Worm (Caenorhabditis elegans): ENCODE data around the gene mrps-18B.

Gene mrps-18B

ce11 chrII:8562002-8562401 lies 36.5 kb downstream of the mrps-18B start, which contains the start of gene F54C9.14:
F54C9.14 (plus strand) TSS chrII:8562302.
- TF ChIP-seq tbx-8 (GFP tag; optimal IDR thresholded peaks at IDR 0.05): no peak

ce11 chrII:8566039-8566438 lies 40.6 kb downstream of the mrps-18B start, which contains the start of gene stc-1:
stc-1 (minus strand) TSS chrII:8566139.
- no peak for TF ChIP-seq unc-62 (GFP tag; optimal IDR thresholded peaks at IDR 0.05)
- no peak for TF ChIP-seq ceh-83 (GFP tag; optimal IDR thresholded peaks at IDR 0.05)
- TF ChIP-seq zip-8 (tag; optimal IDR thresholded peaks at IDR 0.05): no peak
- no peak for TF ChIP-seq nhr-76 (tag; optimal IDR thresholded peaks at IDR 0.05)
- TF ChIP-seq nhr-2 (tag; optimal IDR thresholded peaks at IDR 0.05): no peak
- no peak for TF ChIP-seq nhr-237 (tag; optimal IDR thresholded peaks at IDR 0.05)
- no peak for TF ChIP-seq sptf-1 (tag; optimal IDR thresholded peaks at IDR 0.05)
- TF ChIP-seq mls-2 (tag; optimal IDR thresholded peaks at IDR 0.05): no peak
- no peak for TF ChIP-seq hlh-1 (tag; optimal IDR thresholded peaks at IDR 0.05)
- TF ChIP-seq mab-5 (tag; optimal IDR thresholded peaks at IDR 0.05): no peak
- TF ChIP-seq elt-3 (tag; optimal IDR thresholded peaks at IDR 0.05): no peak
- TF ChIP-seq ham-2 (GFP tag; optimal IDR thresholded peaks at IDR 0.05): no peak
- TF ChIP-seq drap-1 (GFP tag; optimal IDR thresholded peaks at IDR 0.05): no peak
- TF ChIP-seq lsy-2 (tag; optimal IDR thresholded peaks at IDR 0.05): peak; percentile 65
- TF ChIP-seq unc-39 (tag; optimal IDR thresholded peaks at IDR 0.05): no peak
- TF ChIP-seq flh-1 (GFP tag; optimal IDR thresholded peaks at IDR 0.05): no peak
- TF ChIP-seq ces-1 (GFP tag; optimal IDR thresholded peaks at IDR 0.05): peak; percentile 10
- TF ChIP-seq tbx-8 (GFP tag; optimal IDR thresholded peaks at IDR 0.05): no peak
- TF ChIP-seq cnd-1 (tag; optimal IDR thresholded peaks at IDR 0.05): no peak
- no peak for TF ChIP-seq lin-32 (GFP tag; optimal IDR thresholded peaks at IDR 0.05)
- TF ChIP-seq mep-1 (tag; optimal IDR thresholded peaks at IDR 0.05): peak; percentile 10
- no peak for TF ChIP-seq lin-13 (tag; optimal IDR thresholded peaks at IDR 0.05)
- peak; percentile 28 for TF ChIP-seq unc-120 (tag; optimal IDR thresholded peaks at IDR 0.05; ENCODE audit: poor library complexity, severe bottlenecking)
- no peak for TF ChIP-seq nhr-28 (tag; optimal IDR thresholded peaks at IDR 0.05)
- TF ChIP-seq ceh-43 (GFP tag; optimal IDR thresholded peaks at IDR 0.05): no peak
- TF ChIP-seq nhr-12 (tag; optimal IDR thresholded peaks at IDR 0.05): no peak
- TF ChIP-seq bed-3 (GFP tag; optimal IDR thresholded peaks at IDR 0.05): no peak
- TF ChIP-seq M03D4.4 (tag; optimal IDR thresholded peaks at IDR 0.05): no peak

- TF ChIP-seq ztf-11 (tag; optimal IDR thresholded peaks at IDR 0.05): no peak
- TF ChIP-seq mep-1 (tag; optimal IDR thresholded peaks at IDR 0.05): no peak
- no peak for TF ChIP-seq sem-2 (GFP tag; optimal IDR thresholded peaks at IDR 0.05)
- no peak for TF ChIP-seq mab-5 (tag; optimal IDR thresholded peaks at IDR 0.05)
- TF ChIP-seq flh-1 (GFP tag; optimal IDR thresholded peaks at IDR 0.05): no peak
- no peak for TF ChIP-seq nhr-28 (tag; optimal IDR thresholded peaks at IDR 0.05)
- no peak for TF ChIP-seq hlh-1 (tag; optimal IDR thresholded peaks at IDR 0.05)
Measured at ce11 chrII:8566806-8567266, 41.4 kb downstream of the mrps-18B start, which contains the start of gene F54C9.3. F54C9.3 (minus strand) TSS chrII:8566856.

DNA sequence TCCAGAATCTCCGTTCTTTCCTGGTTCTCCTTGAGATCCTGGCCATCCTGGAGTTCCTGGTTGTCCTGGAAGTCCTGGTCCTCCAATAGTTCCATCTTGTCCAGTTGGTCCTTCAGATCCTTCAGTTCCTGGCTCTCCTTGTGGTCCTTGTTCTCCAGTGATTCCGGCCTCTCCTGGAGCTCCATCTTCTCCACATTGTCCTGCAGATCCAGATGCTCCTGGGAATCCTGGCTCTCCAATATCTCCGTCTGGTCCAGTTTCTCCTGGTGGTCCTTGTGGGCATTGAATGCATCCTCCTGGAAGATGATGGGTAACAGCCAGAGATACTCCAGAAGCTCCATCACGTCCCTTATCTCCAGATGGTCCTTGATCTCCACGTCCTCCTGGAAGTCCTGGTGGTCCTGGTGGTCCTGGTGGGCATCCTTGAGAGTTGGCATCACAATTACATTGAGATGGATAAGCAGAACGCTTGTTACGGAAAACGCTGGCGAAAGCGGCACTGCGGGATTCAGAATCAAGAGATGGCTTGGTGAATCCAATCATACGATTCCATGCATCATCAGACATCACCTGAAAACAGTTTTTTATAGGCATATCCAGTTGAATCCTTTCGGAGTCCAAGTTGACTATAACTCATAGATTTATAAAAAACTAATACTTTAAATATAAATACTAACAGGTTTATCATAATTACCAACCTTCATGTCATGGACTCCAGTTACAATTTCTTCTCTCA lies 42.9 kb downstream of the mrps-18B start:
- TF ChIP-seq lin-32 (GFP tag; optimal IDR thresholded peaks at IDR 0.05) (no peak), nhr-237 (tag; optimal IDR thresholded peaks at IDR 0.05) (no peak), nhr-76 (tag; optimal IDR thresholded peaks at IDR 0.05) (no peak), nhr-2 (tag; optimal IDR thresholded peaks at IDR 0.05) (no peak), blmp-1 (tag; optimal IDR thresholded peaks at IDR 0.05) (no peak), mls-2 (tag; optimal IDR thresholded peaks at IDR 0.05) (no peak), pha-4 (tag; optimal IDR thresholded peaks at IDR 0.05) (no peak), mab-5 (tag; optimal IDR thresholded peaks at IDR 0.05) (no peak), ceh-43 (GFP tag; optimal IDR thresholded peaks at IDR 0.05) (no peak), flh-1 (GFP tag; optimal IDR thresholded peaks at IDR 0.05) (no peak), lsy-2 (tag; optimal IDR thresholded peaks at IDR 0.05) (no peak), hlh-1 (tag; optimal IDR thresholded peaks at IDR 0.05) (no peak), ceh-83 (GFP tag; optimal IDR thresholded peaks at IDR 0.05) (no peak), snpc-4 (tag; optimal IDR thresholded peaks at IDR 0.05) (no peak), tbx-8 (GFP tag; optimal IDR thresholded peaks at IDR 0.05) (no peak), drap-1 (GFP tag; optimal IDR thresholded peaks at IDR 0.05) (no peak), cnd-1 (tag; optimal IDR thresholded peaks at IDR 0.05) (no peak), ham-2 (GFP tag; optimal IDR thresholded peaks at IDR 0.05) (no peak), unc-120 (tag; optimal IDR thresholded peaks at IDR 0.05; ENCODE audit: poor library complexity, severe bottlenecking) (no peak), sem-2 (GFP tag; optimal IDR thresholded peaks at IDR 0.05) (no peak)
